Fruit fly (Drosophila melanogaster) ovary, adult (tissue): Measurements from ENCODE around the gene betaCOP.

Source experiments
- CG17801 ChIP-seq: fragments of 200-800 bp; optimal IDR thresholded peaks from 2 replicates; lab custom pipeline; 2019; ENCODE audit warnings: missing biosample characterization, mild to moderate bottlenecking, missing genetic modification characterization, moderate library complexity; ENCODE audit not compliant: partially characterized antibody

The betaCOP gene

DNA sequence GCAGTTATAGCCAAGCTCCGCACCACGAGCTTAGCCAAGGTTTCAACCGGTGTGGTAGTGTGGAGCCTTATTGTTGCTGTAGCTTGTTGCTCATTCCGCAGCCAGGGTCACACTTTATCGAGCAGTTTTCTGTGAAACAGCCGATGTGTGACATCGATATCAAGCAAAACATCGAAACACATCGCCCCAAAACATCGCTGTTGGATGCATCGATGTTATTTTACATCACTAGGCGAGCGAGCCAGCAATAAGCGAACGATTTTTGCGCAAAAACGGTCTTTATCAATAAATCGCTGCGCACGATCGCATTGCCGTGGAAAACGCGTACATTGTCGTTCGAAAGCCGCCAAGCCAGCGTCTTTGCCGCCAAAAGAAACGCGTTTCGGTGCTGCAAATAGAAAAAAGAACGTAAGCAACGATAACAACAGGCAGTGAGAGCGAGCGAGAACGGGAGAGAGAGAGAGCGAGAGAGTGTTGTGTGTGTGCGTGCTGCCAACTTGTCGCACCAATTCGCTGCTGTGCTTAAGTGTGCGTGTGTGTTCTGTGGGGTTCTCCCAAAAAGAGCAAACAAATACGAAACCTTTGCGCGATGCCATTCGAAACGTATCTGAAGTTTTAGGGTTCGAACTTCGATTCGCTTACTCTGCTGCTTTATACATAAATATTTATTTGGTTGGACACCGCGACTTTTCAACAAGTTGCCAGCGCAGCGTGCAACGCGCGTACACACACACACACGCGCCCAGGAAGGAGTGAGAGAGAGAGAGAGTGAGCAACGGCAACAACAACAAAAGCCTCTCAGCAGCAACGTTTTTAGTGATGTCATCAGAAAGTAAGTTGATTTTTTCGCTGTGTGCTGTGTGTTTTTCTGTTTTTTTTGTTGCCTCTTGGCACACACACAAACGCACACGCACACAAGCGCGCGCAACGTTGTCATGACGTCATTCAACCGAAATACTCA, 14.0 kb downstream of the betaCOP start:
- TF ChIP-seq CG17801 (GFP tag; lab: Kevin White, UChicago) = peak; percentile 79

DNA sequence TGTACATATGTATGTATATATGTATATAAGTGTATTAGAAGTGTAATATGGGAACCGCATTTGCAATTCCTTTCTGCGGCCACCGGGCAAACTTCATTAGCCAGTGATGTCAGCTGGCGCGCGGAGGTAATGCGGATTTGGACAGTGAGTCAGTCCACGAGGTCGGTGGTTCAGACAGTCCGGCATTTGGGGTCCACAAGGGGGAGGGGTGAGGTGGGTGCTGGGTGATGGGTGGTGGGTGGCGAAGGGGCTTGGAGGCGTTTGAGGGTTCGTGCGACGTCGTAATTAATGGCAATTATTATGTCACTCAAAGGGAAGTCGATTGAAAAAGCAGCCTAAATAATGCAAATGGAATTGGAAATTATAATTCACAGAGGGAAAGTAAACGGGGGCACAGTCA, 15.3 kb downstream of the betaCOP start:
- no peak for TF ChIP-seq CG17801 (GFP tag; lab: Kevin White, UChicago)

DNA sequence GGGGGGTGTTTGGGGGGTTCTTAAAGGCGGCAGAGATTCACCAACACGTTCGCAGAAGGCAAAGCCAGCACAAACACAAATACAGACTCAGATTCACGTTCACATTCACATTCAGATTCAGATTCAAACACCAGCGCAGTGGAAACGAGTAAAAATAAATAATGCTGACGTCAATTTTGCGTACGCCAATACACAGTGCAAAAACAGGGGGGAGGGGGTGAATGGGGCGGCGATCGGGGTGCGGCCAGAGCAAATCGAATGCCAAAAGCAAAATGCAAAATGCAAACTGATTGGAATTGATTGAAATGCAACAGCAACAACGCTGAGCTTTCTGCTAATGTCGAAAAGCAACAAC, 16.4 kb downstream of the betaCOP start:
- peak; percentile 30 for TF ChIP-seq CG17801 (GFP tag; lab: Kevin White, UChicago)

DNA sequence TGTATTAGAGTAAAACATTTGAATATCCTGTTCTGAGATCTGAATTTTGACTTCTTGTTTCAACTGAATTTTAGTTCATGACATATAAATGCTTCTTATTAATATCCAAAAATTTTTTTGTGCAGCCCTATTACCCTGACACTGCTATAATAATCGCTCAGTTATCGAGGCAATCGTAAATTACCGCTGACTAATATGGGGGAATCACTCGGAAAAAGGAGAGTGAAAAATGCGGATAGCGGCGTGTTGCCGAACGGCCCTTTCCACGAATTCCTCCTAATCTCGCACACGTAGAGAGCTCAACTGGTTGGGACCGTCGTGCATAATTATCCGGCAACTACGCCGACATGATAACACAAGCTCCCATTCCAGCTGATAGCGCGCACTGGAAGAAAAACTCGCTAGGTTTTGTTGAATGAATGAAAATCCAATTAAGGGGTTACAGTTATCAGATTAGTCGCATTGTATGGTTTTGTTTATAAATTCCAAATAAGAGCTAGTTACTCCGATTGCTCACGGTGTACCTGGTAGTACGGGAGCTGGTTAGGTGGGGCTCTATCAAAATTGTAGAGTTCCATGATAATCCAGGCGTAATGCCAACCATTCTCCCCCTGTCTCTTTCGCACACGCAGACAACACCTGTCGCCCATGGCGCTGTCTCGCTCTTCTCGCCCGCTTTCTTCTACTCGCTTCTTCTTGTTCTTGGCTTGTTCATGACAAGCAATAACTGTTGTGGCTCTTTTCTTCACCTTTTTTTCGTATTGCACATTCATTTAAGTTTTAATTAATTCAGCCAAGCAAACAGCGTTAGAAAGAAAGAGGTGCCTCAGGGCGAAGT, 17.0 kb downstream of the betaCOP start:
- TF ChIP-seq CG17801 (GFP tag; lab: Kevin White, UChicago) = no peak

DNA sequence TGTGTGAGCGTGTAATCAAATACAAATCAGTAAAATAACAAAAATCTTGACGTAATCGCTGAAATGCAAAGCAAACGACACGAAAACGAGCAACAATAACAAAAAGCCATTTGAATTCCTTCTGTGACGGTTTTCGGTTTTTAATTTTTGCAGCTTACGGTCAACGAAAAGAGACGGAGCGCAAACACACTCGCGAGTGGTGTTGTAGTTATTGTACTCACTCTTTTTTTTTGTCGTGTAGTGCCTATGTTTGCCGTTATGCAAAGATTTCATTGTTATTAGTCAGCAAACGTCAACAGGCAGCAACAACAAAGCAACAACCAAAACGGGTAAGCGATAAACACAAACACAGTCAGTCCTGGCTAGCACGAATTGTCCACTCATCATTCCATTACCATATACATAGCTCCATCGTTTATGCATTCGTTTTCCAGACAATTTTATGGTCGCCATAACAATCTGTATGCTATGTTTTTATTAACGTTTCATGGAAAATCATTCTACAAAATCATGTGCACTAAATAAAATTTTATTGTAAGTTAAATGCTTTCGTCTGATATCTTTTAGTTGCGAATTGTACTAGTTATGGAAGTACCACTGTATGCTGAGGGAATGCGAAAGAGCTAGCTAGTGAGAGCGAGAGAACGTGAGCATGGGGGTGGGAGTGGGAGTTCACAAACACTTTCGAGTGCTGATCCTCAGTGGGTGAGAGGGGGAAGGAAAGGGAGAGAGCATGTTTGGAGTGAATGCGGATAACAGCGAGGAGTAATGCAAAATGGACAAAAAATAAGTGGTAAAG, 18.0 kb downstream of the betaCOP start:
- TF ChIP-seq CG17801 (GFP tag; lab: Kevin White, UChicago) = peak; percentile 94

DNA sequence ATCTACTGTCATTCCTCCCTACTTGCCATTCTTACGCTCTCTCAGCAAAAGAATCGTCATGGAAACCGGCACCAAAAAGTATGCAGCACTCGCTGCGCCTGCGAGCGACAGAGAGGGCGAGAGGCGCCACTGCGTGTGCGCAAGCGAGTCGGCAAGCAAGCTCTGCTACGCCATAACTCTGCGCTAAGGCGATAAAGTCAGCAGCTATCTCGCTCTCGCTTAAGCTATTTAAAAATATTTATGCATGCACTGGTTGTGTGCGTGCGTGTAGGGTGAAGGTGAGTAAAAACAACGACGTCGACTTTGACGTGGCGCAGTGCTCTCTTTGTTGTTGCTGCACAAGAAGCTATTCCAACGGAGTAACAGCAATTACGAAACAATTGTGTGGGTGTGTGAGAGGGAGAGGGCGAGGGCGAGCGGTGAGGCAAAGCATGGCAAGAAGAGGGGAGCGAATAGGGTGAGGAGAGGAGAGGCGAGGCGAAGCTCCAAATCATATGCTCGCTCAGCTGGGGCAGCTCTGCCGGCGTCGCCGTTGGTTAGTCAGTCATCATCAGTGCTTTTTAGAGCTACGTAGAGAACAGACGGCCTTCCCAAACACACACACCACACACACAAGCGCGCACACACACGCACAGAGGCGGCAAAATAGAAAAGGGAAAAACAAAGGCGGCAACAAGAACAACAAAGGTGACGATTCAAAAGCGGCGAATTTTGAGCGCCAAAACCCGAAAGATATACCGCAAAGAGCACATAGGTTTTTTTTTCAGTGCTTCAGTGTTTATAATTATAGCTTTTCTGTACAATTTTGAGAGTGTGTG, 18.8 kb downstream of the betaCOP start, which contains the start of gene CrebB:
TSS of gene CrebB (plus strand) at position 325 of the 818 bp plus-strand sequence.
- no peak for TF ChIP-seq CG17801 (GFP tag; lab: Kevin White, UChicago)

DNA sequence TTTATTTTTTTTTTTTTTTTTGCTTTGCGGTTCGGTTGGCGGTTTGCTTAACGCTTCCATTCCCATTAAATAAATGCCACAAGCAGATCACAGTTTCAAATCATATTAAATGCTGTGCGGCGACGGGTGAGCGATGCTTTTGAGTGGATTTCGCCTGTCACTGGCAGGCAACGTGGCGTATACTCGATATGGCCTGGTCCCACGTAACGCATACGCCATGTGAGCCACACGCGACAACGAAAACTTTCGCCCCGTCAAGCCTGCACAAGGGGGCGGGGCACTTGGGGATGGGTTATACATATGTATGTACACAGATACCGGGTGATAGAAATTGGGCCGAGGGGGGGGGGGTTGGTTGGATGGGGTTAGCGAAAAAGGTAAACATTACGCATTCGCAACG, 20.0 kb downstream of the betaCOP start:
- TF ChIP-seq CG17801 (GFP tag; lab: Kevin White, UChicago) = no peak

DNA sequence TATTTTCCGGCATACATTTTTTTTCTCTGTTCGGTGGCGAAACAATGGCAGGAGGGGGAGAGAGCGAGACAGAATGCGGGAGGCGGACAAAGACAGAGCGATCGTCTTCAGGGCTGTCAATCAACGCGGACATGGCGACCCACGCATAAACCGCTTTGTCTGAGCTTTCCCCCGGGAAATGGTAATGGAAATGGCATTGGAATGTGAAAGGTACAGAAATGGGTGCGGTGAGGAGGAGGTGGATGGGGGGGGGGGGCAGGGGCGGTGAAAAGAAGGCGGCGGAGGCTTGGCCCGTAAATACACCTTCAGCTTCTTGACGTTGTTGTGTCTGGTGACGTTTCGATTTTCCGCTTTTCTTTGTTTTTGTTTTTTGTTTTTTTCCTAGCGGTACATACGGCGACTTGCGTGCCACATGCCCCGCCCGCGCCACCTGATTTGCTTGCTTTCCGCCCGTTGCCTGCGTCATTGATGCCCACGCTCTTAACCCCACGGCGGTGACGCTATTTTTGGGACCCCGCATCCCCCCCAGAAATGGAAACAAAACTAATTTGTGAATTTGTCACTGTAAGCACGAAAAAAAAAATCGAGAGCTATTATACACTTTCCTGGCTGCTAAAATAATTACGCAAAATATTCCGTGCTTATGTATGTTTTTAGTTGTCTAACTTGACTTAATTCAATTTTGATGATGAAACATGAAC, 20.8 kb downstream of the betaCOP start:
- TF ChIP-seq CG17801 (GFP tag; lab: Kevin White, UChicago) = no peak

DNA sequence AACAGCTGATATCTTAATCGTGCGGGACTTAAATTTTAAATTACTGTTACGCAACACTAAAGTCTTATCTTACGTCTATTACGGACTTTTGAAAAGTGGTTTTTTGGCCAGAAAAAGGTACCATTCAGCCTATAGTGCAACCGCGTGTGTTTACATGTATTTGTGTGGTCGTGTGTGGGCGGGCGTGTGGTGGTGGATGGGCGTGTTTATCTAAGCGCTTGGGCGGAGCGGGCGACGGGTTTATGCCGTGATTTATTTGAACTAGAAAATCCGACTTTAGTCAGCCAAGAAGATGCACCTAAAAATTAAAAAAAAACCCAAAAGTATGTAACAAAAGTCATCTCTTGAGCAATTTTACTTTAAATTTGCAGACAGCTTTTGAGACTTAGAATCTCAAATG, 21.6 kb downstream of the betaCOP start:
- TF ChIP-seq CG17801 (GFP tag; lab: Kevin White, UChicago) = no peak

DNA sequence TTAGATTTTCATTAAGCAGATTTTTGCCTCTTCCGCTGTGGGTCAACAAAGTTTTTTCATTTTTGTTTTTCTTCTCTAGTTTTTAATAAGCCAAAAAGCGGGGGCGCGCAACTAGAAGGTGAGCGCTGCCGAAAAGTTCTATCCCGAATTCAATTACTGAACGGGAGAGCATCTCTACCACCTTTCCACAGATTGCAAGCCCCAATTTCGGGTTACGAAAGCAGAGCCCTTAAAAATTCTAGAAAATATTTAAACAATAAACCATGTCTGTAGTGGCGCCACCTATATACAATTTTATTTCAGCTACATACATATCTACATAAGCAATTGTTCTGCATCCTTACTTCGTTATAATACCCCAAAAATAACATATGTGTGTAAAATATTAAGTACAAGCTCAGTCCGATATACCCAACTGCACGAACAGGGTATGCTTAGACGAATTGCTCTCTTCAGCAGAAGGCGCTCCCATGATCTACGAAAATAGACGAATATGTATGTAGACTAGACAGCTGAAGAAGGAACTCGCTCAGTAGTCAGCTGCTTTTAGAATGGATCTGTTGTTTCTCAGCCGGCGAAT, 26.6 kb downstream of the betaCOP start, which contains the start of gene CG6106:
TSS of gene CG6106 (plus strand) at position 530 of the 580 bp plus-strand sequence.
- TF ChIP-seq CG17801 (GFP tag; lab: Kevin White, UChicago) = no peak

DNA sequence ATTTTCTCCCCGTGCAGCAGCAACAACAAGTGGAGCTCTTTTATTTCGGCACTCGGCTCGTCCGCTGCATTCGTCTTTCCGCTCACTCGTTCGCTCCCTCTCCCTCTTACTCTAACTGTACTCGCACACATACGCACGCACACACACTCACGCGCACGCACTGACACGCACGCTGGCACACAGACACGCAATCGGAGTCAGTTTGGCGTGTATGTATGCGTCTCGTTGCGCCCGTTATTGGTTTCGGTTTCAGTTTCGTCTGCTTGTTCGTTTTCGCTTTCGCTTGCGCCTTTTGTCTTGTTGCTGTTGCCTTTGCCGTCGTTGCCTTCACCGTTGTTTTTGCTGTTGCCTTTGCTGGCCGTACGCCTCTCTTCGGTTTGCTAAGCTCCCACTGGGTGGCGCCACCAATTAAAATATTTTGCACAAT, 27.3 kb downstream of the betaCOP start:
- TF ChIP-seq CG17801 (GFP tag; lab: Kevin White, UChicago) = no peak

DNA sequence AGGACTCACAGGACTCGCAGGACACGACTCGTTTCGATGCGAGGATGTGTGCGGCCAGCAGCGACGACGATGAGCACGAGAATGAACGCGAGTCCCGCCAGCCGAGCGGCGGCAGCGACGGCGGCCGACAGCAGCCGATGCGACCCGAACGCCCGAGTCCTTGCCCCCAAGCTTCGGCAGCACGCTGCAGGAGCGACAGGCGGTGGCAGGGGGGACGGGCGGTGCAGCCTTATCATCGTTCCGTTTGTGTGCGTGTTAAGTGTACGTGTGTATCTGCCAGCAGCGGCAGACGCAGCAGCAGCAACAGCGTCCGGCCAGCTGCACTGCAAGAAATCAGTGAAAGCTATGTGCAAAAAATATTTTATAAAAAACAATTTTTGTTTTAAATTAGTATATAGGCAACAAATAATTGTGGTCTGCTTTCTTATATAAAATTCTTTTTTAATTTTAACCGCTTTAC, 28.9 kb downstream of the betaCOP start, which contains the start of gene kairos:
TSS of gene kairos (minus strand) at position 51 of the 460 bp plus-strand sequence.
- TF ChIP-seq CG17801 (GFP tag; lab: Kevin White, UChicago) = no peak
